Worm (Caenorhabditis elegans) whole organism, L4/young adult: ENCODE measurements around the gene ntp-1.

Experiments used
- W03F9.2 ChIP-seq: fragments of 150-350 bp; optimal IDR thresholded peaks from 2 replicates; lab custom pipeline; 2014; ENCODE audit warnings: missing biosample characterization, missing genetic modification characterization
- dao-5 ChIP-seq: sonication (generic microtip); optimal IDR thresholded peaks from 2 replicates; lab custom pipeline; 2016; ENCODE audit warnings: missing genotype, missing genetic modification characterization, moderate library complexity, missing compliant biosample characterization
- him-1 ChIP-seq: sonication (generic microtip); optimal IDR thresholded peaks from 2 replicates; lab custom pipeline; 2016; ENCODE audit warnings: missing genotype, missing genetic modification reagents, missing genetic modification characterization, missing compliant biosample characterization

The ntp-1 gene

ce11 chrIV:7743539-7743938 is 51.1 kb downstream of the ntp-1 start, which contains the start of gene npr-35:
Gene npr-35, plus strand, starts transcription at chrIV:7743839.
- TF ChIP-seq W03F9.2 (tag; lab: Kevin White, UChicago) (no peak), dao-5 (tag; lab: Kevin White, UChicago) (no peak), him-1 (tag; lab: Kevin White, UChicago) (no peak)
